Fruit fly (Drosophila melanogaster) whole organism, embryonic: ENCODE measurements around the gene pck.

Experiments used
- Blimp-1 ChIP-seq: fragments of 200-800 bp; sonication (Bioruptor generic); optimal IDR thresholded peaks from 3 replicates; lab custom pipeline; 2018; ENCODE audit warnings: missing biosample characterization, missing genetic modification characterization, mild to moderate bottlenecking, moderate library complexity, missing genetic modification reagents
- CG10321 ChIP-seq: fragments of 200-800 bp; sonication (Bioruptor generic); IDR thresholded peaks from 2 replicates; pipeline ENCODE4 v1.3.6; 2022; ENCODE audit warnings: missing biosample characterization, missing genetic modification characterization
- CG11398 ChIP-seq: fragments of 200-800 bp; sonication (Bioruptor generic); optimal IDR thresholded peaks from 2 replicates; lab custom pipeline; 2016; ENCODE audit warnings: missing biosample characterization, missing genetic modification characterization
- CG12391 ChIP-seq: fragments of 200-800 bp; sonication (Bioruptor generic); optimal IDR thresholded peaks from 3 replicates; lab custom pipeline; 2018; ENCODE audit warnings: missing biosample characterization, mild to moderate bottlenecking, missing genetic modification characterization, moderate library complexity
- CG1603 ChIP-seq: fragments of 200-800 bp; sonication (Bioruptor generic); optimal IDR thresholded peaks from 2 replicates; lab custom pipeline; 2019; ENCODE audit warnings: missing biosample characterization, mild to moderate bottlenecking, missing genetic modification characterization, moderate library complexity
- CG16863 ChIP-seq: fragments of 200-800 bp; sonication (Bioruptor generic); optimal IDR thresholded peaks from 3 replicates; lab custom pipeline; 2016; ENCODE audit warnings: missing biosample characterization, missing genetic modification characterization
- CG17328 ChIP-seq: fragments of 200-800 bp; sonication (Bioruptor generic); IDR thresholded peaks from 2 replicates; pipeline ENCODE4 v1.3.6; 2022; ENCODE audit warnings: missing biosample characterization, missing genetic modification characterization
- CG17361 ChIP-seq: fragments of 200-800 bp; sonication (Bioruptor generic); IDR thresholded peaks from 3 replicates; pipeline ENCODE4 v1.3.6; 2022; ENCODE audit warnings: missing biosample characterization, missing genetic modification characterization
- CG2678 ChIP-seq: fragments of 200-800 bp; sonication (Bioruptor generic); optimal IDR thresholded peaks from 3 replicates; lab custom pipeline; 2019; ENCODE audit warnings: missing biosample characterization, mild to moderate bottlenecking, missing genetic modification characterization, moderate library complexity
- CG32772 ChIP-seq: fragments of 200-800 bp; sonication (Bioruptor generic); IDR thresholded peaks from 2 replicates; pipeline ENCODE4 v1.3.6; 2022; ENCODE audit warnings: missing biosample characterization, missing genetic modification characterization
- CG6175 ChIP-seq: fragments of 200-800 bp; sonication (Bioruptor generic); IDR thresholded peaks from 3 replicates; pipeline ENCODE4 v1.3.6; 2022; ENCODE audit warnings: missing biosample characterization, missing genetic modification characterization
- CG6791 ChIP-seq: fragments of 200-800 bp; sonication (Bioruptor generic); IDR thresholded peaks from 3 replicates; pipeline ENCODE4 v1.3.6; 2022; ENCODE audit warnings: missing biosample characterization, missing genetic modification characterization; ENCODE audit not compliant: partially characterized antibody
- CG6854 ChIP-seq: fragments of 200-800 bp; sonication (Bioruptor generic); optimal IDR thresholded peaks from 3 replicates; lab custom pipeline; 2017; ENCODE audit warnings: missing biosample characterization, mild to moderate bottlenecking, missing genetic modification characterization
- CG7372 ChIP-seq: fragments of 200-800 bp; sonication (Bioruptor generic); IDR thresholded peaks from 2 replicates; pipeline ENCODE4 v1.3.6; 2022; ENCODE audit warnings: missing biosample characterization, missing genetic modification characterization
- CG9797 ChIP-seq: fragments of 200-800 bp; sonication (Bioruptor generic); optimal IDR thresholded peaks from 3 replicates; lab custom pipeline; 2018; ENCODE audit warnings: missing biosample characterization, mild to moderate bottlenecking, missing genetic modification characterization
- HHEX ChIP-seq: fragments of 200-800 bp; sonication (Bioruptor generic); optimal IDR thresholded peaks from 3 replicates; lab custom pipeline; 2017; ENCODE audit warnings: missing biosample characterization, mild to moderate bottlenecking, missing genetic modification characterization, missing genetic modification reagents
- Hr51 ChIP-seq, 2 experiments: fragments of 200-800 bp; sonication (Bioruptor generic); optimal IDR thresholded peaks; 2 replicates in 1 of 2; 3 replicates in 1 of 2; lab custom pipeline; 2016 to 2018; ENCODE audit warnings: missing biosample characterization in 2 of 2, missing genetic modification characterization in 2 of 2, mild to moderate bottlenecking in 1 of 2, moderate library complexity in 1 of 2
- MESR4 ChIP-seq: fragments of 200-800 bp; sonication (Bioruptor generic); optimal IDR thresholded peaks from 2 replicates; lab custom pipeline; 2018; ENCODE audit warnings: missing biosample characterization, mild to moderate bottlenecking, missing genetic modification characterization, moderate library complexity
- Nf-YC ChIP-seq: fragments of 200-800 bp; optimal IDR thresholded peaks from 3 replicates; lab custom pipeline; 2019; ENCODE audit warnings: missing biosample characterization, mild to moderate bottlenecking, missing genetic modification characterization, moderate library complexity
- Six4 ChIP-seq: fragments of 200-800 bp; sonication (Bioruptor generic); optimal IDR thresholded peaks from 2 replicates; lab custom pipeline; 2016; ENCODE audit warnings: missing biosample characterization, missing genetic modification characterization
- cas ChIP-seq: fragments of 200-800 bp; sonication (Bioruptor generic); IDR thresholded peaks from 2 replicates; pipeline ENCODE4 v1.3.6; 2022; ENCODE audit warnings: missing biosample characterization, missing genetic modification characterization
- fd3F ChIP-seq: fragments of 200-800 bp; sonication (Bioruptor generic); optimal IDR thresholded peaks from 2 replicates; lab custom pipeline; 2018; ENCODE audit warnings: missing biosample characterization, mild to moderate bottlenecking, missing genetic modification characterization, moderate library complexity
- ftz-f1 ChIP-seq: fragments of 200-800 bp; sonication (Bioruptor generic); optimal IDR thresholded peaks from 2 replicates; lab custom pipeline; 2016; ENCODE audit warnings: missing biosample characterization, missing genetic modification characterization
- fu2 ChIP-seq: fragments of 200-800 bp; sonication (Bioruptor generic); optimal IDR thresholded peaks from 2 replicates; lab custom pipeline; 2016; ENCODE audit warnings: missing biosample characterization, missing genetic modification characterization
- gcm ChIP-seq: fragments of 200-800 bp; sonication (Bioruptor generic); optimal IDR thresholded peaks from 2 replicates; lab custom pipeline; 2019; ENCODE audit warnings: missing biosample characterization, mild to moderate bottlenecking, missing genetic modification characterization, moderate library complexity
- gsb ChIP-seq: fragments of 200-800 bp; sonication (Bioruptor generic); IDR thresholded peaks from 2 replicates; pipeline ENCODE4 v1.3.6; 2022; ENCODE audit warnings: missing biosample characterization, missing genetic modification characterization
- gt ChIP-seq: fragments of 200-800 bp; sonication (Bioruptor generic); IDR thresholded peaks from 2 replicates; pipeline ENCODE4 v1.3.6; 2022; ENCODE audit warnings: missing biosample characterization, missing genetic modification characterization
- hbn ChIP-seq: fragments of 200-800 bp; sonication (Bioruptor generic); IDR thresholded peaks from 2 replicates; pipeline ENCODE4 v1.3.6; 2022; ENCODE audit warnings: missing biosample characterization, missing genetic modification characterization; ENCODE audit not compliant: partially characterized antibody
- insv ChIP-seq, 2 experiments: fragments of 200-800 bp; sonication (Bioruptor generic); optimal IDR thresholded peaks; 3 replicates each; lab custom pipeline; 2016 to 2018; ENCODE audit warnings: missing biosample characterization in 2 of 2, missing genetic modification characterization in 2 of 2
- jigr1 ChIP-seq: fragments of 200-800 bp; sonication (Bioruptor generic); IDR thresholded peaks from 3 replicates; pipeline ENCODE4 v1.3.6; 2022; ENCODE audit warnings: missing biosample characterization, missing genetic modification characterization
- knrl ChIP-seq: fragments of 200-800 bp; sonication (Bioruptor generic); IDR thresholded peaks from 3 replicates; pipeline ENCODE4 v1.3.6; 2022; ENCODE audit warnings: missing biosample characterization, missing genetic modification characterization; ENCODE audit not compliant: partially characterized antibody
- lmd ChIP-seq: fragments of 200-800 bp; sonication (Bioruptor generic); IDR thresholded peaks from 2 replicates; pipeline ENCODE4 v1.3.6; 2022; ENCODE audit warnings: missing biosample characterization, missing genetic modification characterization
- mld ChIP-seq: fragments of 200-800 bp; sonication (Bioruptor generic); IDR thresholded peaks from 3 replicates; pipeline ENCODE4 v1.3.6; 2022; ENCODE audit warnings: missing biosample characterization, missing genetic modification characterization; ENCODE audit not compliant: partially characterized antibody
- nerfin-1 ChIP-seq: fragments of 200-800 bp; sonication (Bioruptor generic); optimal IDR thresholded peaks from 3 replicates; lab custom pipeline; 2019; ENCODE audit warnings: missing biosample characterization, mild to moderate bottlenecking, missing genetic modification characterization, moderate library complexity
- otp ChIP-seq: fragments of 200-800 bp; sonication (Bioruptor generic); IDR thresholded peaks from 3 replicates; pipeline ENCODE4, ENCODE4 v1.3.6; 2022; ENCODE audit warnings: missing biosample characterization, missing genetic modification characterization
- pan ChIP-seq, 4 experiments: fragments of >200 bp in 3 of 4; fragments of 200-800 bp in 1 of 4; sonication (Bioruptor generic) in 1 of 4; optimal IDR thresholded peaks in 3 of 4; IDR thresholded peaks in 1 of 4; 2 replicates each; pipeline versions ENCODE4 v1.3.6 to Lab custom; 2017 to 2022; ENCODE audit warnings: missing biosample characterization in 2 of 4, missing genetic modification characterization in 2 of 4, mixed read lengths in 1 of 4
- pho ChIP-seq: fragments of 200-800 bp; sonication (Bioruptor generic); optimal IDR thresholded peaks from 2 replicates; lab custom pipeline; 2016; ENCODE audit warnings: missing biosample characterization, missing genetic modification characterization
- phol ChIP-seq: fragments of 200-800 bp; sonication (Bioruptor generic); optimal IDR thresholded peaks from 3 replicates; lab custom pipeline; 2018; ENCODE audit warnings: missing biosample characterization, mild to moderate bottlenecking, missing genetic modification characterization, moderate library complexity
- pita ChIP-seq: fragments of 200-800 bp; sonication (Bioruptor generic); optimal IDR thresholded peaks from 2 replicates; lab custom pipeline; 2017; ENCODE audit warnings: missing biosample characterization, mild to moderate bottlenecking, missing genetic modification characterization
- pzg ChIP-seq: fragments of 200-800 bp; sonication (Bioruptor generic); optimal IDR thresholded peaks from 3 replicates; lab custom pipeline; 2018; ENCODE audit warnings: missing biosample characterization, mild to moderate bottlenecking, missing genetic modification characterization, moderate library complexity
- run ChIP-seq: fragments of 200-800 bp; sonication (Bioruptor generic); optimal IDR thresholded peaks from 3 replicates; lab custom pipeline; 2018; ENCODE audit warnings: missing biosample characterization, mild to moderate bottlenecking, missing genetic modification characterization
- shn ChIP-seq: fragments of 200-800 bp; sonication (Bioruptor generic); optimal IDR thresholded peaks from 3 replicates; lab custom pipeline; 2016; ENCODE audit warnings: missing biosample characterization, missing genetic modification characterization
- sima ChIP-seq: fragments of 200-800 bp; sonication (Bioruptor generic); optimal IDR thresholded peaks from 2 replicates; lab custom pipeline; 2016; ENCODE audit warnings: missing biosample characterization, missing genetic modification characterization
- sisA ChIP-seq: fragments of 200-800 bp; sonication (Bioruptor generic); IDR thresholded peaks from 2 replicates; pipeline ENCODE4 v1.3.6; 2022; ENCODE audit warnings: missing biosample characterization, missing genetic modification characterization
- sob ChIP-seq: fragments of 200-800 bp; sonication (Bioruptor generic); IDR thresholded peaks from 2 replicates; pipeline ENCODE4 v1.3.6; 2022; ENCODE audit warnings: missing biosample characterization, missing genetic modification characterization
- ssp ChIP-seq: fragments of 200-800 bp; sonication (Bioruptor generic); IDR thresholded peaks from 2 replicates; pipeline ENCODE4 v1.3.6; 2022; ENCODE audit warnings: missing biosample characterization, missing genetic modification characterization
- wdn ChIP-seq: fragments of 200-800 bp; sonication (Bioruptor generic); IDR thresholded peaks from 2 replicates; pipeline ENCODE4 v1.3.6; 2022; ENCODE audit warnings: missing biosample characterization, missing genetic modification characterization
- wor ChIP-seq: fragments of 200-800 bp; sonication (Bioruptor generic); IDR thresholded peaks from 2 replicates; pipeline ENCODE4 v1.3.6; 2022; ENCODE audit warnings: missing biosample characterization, missing genetic modification characterization
- zen2 ChIP-seq: fragments of 200-800 bp; sonication (Bioruptor generic); IDR thresholded peaks from 3 replicates; pipeline ENCODE4 v1.3.6; 2022; ENCODE audit warnings: missing biosample characterization, missing genetic modification characterization; ENCODE audit not compliant: partially characterized antibody

Gene pck

DNA sequence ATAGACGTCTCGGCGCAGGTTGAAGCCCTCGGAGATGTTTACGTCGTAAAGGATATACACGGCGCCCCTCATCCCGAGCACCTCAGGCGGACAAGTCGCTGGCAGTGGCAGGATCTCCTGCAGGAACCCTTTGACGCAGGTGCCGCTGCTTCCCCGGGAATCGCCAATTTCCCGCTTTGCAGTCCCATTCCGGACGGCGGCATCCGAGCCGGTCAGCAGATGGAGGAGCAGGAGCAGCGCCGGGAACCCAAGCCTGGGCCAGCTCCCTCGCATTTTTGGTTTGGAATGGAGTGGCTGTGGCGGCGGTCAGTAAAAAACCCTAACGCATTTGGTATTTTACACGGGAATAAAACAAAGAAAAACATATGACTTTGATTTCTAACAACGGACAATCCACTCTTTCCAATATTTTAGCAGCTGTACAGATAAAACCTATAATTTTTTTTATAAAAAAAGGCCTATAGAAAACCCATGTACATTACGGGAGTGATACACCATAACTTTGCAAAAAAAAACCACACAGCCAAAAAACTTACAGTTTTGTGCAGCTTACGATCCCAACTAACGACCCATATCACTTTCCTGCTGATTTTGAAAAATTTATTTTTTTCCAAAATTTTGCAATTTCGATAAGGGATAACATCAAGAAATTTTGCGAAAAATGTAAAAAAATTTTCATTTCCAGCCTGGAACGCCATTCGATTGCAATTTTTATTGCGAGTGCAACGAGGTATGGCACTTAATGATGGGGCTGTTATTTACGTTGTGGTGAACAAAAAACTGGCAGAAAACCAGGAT lies 4.6 kb upstream of the pck start, which contains the start of the genes O-fut2 and CG14777 (continued):
- TF ChIP-seq pan (optimal IDR thresholded peaks at IDR 0.05; lab: Kevin White, UChicago) (no peak), pan (GFP tag; optimal IDR thresholded peaks at IDR 0.05 in 1 of 2, IDR thresholded peaks at IDR 0.05 in 1 of 2) (peak in 1 of 2 experiments; percentile 6), mld (no peak), CG6791 (GFP tag; lab: Robert Waterston, UW) (no peak), CG6854 (GFP tag; lab: Kevin White, UChicago) (no peak), MESR4 (GFP tag; lab: Kevin White, UChicago) (peak; percentile 60), gt (GFP tag; lab: Robert Waterston, UW) (no peak), nerfin-1 (no peak), HHEX (GFP tag; lab: Kevin White, UChicago) (no peak), CG11398 (GFP tag; lab: Kevin White, UChicago) (no peak), CG1603 (no peak), jigr1 (GFP tag; lab: Robert Waterston, UW) (no peak), sima (GFP tag; lab: Kevin White, UChicago) (no peak), gsb (GFP tag; lab: Robert Waterston, UW) (no peak), CG17328 (GFP tag; lab: Robert Waterston, UW) (no peak), phol (tag; lab: Kevin White, UChicago) (no peak), CG32772 (GFP tag; lab: Robert Waterston, UW) (no peak), lmd (no peak), pita (no peak), sob (GFP tag; lab: Robert Waterston, UW) (no peak), fu2 (GFP tag; lab: Kevin White, UChicago) (no peak), CG2678 (tag; lab: Kevin White, UChicago) (no peak), CG16863 (GFP tag; lab: Kevin White, UChicago) (no peak), cas (GFP tag; lab: Robert Waterston, UW) (no peak), CG7372 (GFP tag; lab: Robert Waterston, UW) (no peak), Hr51 (GFP tag; optimal IDR thresholded peaks at IDR 0.05; lab: Kevin White, UChicago) (no peak), ssp (no peak), zen2 (no peak), pzg (GFP tag; lab: Kevin White, UChicago) (peak; percentile 12), sisA (GFP tag; lab: Robert Waterston, UW) (no peak), Blimp-1 (no peak), fd3F (GFP tag; lab: Kevin White, UChicago) (no peak), otp (GFP tag; lab: Robert Waterston, UW) (no peak), insv (GFP tag; optimal IDR thresholded peaks at IDR 0.05; lab: Kevin White, UChicago) (no peak), run (tag; lab: Kevin White, UChicago) (no peak), ftz-f1 (GFP tag; lab: Kevin White, UChicago) (no peak), wdn (GFP tag; lab: Robert Waterston, UW) (no peak), CG9797 (peak; percentile 7), shn (GFP tag; lab: Kevin White, UChicago) (no peak), CG12391 (tag; lab: Kevin White, UChicago) (no peak), Nf-YC (tag; lab: Kevin White, UChicago) (no peak), knrl (GFP tag; lab: Robert Waterston, UW) (no peak), CG17361 (GFP tag; lab: Robert Waterston, UW) (0 out of 3 replicates have a peak, but pooled peaks have one; percentile 9), pho (no peak), wor (no peak), CG10321 (GFP tag; lab: Robert Waterston, UW) (no peak), Six4 (GFP tag; lab: Kevin White, UChicago) (no peak), gcm (GFP tag; lab: Kevin White, UChicago) (no peak), hbn (GFP tag; lab: Robert Waterston, UW) (no peak), CG6175 (GFP tag; lab: Robert Waterston, UW) (no peak)
